Fruit fly (Drosophila melanogaster): ENCODE data around the gene Graf.

dm6 chrX:15788235-15789187, 28.0 kb upstream of the Graf start, which contains the start of gene Rhp:
- TF ChIP-seq ttk (optimal IDR thresholded peaks at IDR 0.05) (no peak), Sin3A (optimal IDR thresholded peaks at IDR 0.05) (no peak)
